Worm (Caenorhabditis elegans): ENCODE data around the gene T26E4.4.

T26E4.4 gene

ce11 chrV:15792409-15792808 is at the start of gene T26E4.4:
Gene T26E4.4 (minus strand): TSS chrV:15792509.
- TF ChIP-seq skn-1 (tag; optimal IDR thresholded peaks at IDR 0.05) = no peak
- no peak for TF ChIP-seq ztf-4 (tag; optimal IDR thresholded peaks at IDR 0.05)
- TF ChIP-seq nhr-129 (tag; optimal IDR thresholded peaks at IDR 0.05) = no peak
- TF ChIP-seq R02D3.7 (tag; optimal IDR thresholded peaks at IDR 0.05) = no peak
- TF ChIP-seq nhr-6 (tag; optimal IDR thresholded peaks at IDR 0.05) = no peak
- no peak for TF ChIP-seq unc-39 (tag; optimal IDR thresholded peaks at IDR 0.05)
- TF ChIP-seq lsy-2 (tag; optimal IDR thresholded peaks at IDR 0.05) = no peak
- no peak for TF ChIP-seq aly-2 (tag; optimal IDR thresholded peaks at IDR 0.05)
- TF ChIP-seq unc-55 (GFP tag; optimal IDR thresholded peaks at IDR 0.05) = no peak
- TF ChIP-seq lin-39 (tag; optimal IDR thresholded peaks at IDR 0.05) = no peak
- no peak for TF ChIP-seq egl-27 (tag; optimal IDR thresholded peaks at IDR 0.05)
- TF ChIP-seq C34F6.9 (tag; optimal IDR thresholded peaks at IDR 0.05) = no peak
- no peak for TF ChIP-seq nhr-25 (tag; optimal IDR thresholded peaks at IDR 0.05)
- TF ChIP-seq elt-3 (tag; optimal IDR thresholded peaks at IDR 0.05) = no peak
- TF ChIP-seq ztf-11 (tag; optimal IDR thresholded peaks at IDR 0.05) = no peak
- TF ChIP-seq lin-11 (tag; optimal IDR thresholded peaks at IDR 0.05) = no peak
- TF ChIP-seq zag-1 (tag; optimal IDR thresholded peaks at IDR 0.05) = no peak
- no peak for TF ChIP-seq ama-1 (optimal IDR thresholded peaks at IDR 0.05)
- no peak for TF ChIP-seq nhr-237 (tag; optimal IDR thresholded peaks at IDR 0.05)
- TF ChIP-seq nhr-77 (tag; optimal IDR thresholded peaks at IDR 0.05) = no peak

ce11 chrV:15841095-15841494 is 48.8 kb upstream of the T26E4.4 start, which contains the start of gene srh-149:
Gene srh-149 (minus strand): TSS chrV:15841195.
- TF ChIP-seq C34F6.9 (tag; optimal IDR thresholded peaks at IDR 0.05) (no peak), snpc-4 (tag; optimal IDR thresholded peaks at IDR 0.05) (no peak), ztf-1 (GFP tag; conservative IDR thresholded peaks at IDR 0.05) (no peak), nhr-10 (tag; optimal IDR thresholded peaks at IDR 0.05) (no peak), nhr-77 (tag; optimal IDR thresholded peaks at IDR 0.05) (no peak), egl-27 (tag; optimal IDR thresholded peaks at IDR 0.05) (no peak), alr-1 (tag; optimal IDR thresholded peaks at IDR 0.05) (no peak), nhr-23 (tag; optimal IDR thresholded peaks at IDR 0.05) (no peak), zag-1 (tag; optimal IDR thresholded peaks at IDR 0.05) (no peak), ZK546.5 (tag; optimal IDR thresholded peaks at IDR 0.05) (no peak)

- TF ChIP-seq elt-3 (tag; optimal IDR thresholded peaks at IDR 0.05) = no peak
- TF ChIP-seq unc-55 (GFP tag; optimal IDR thresholded peaks at IDR 0.05) = no peak
- TF ChIP-seq ztf-1 (GFP tag; conservative IDR thresholded peaks at IDR 0.05) = no peak
- no peak for TF ChIP-seq unc-39 (tag; optimal IDR thresholded peaks at IDR 0.05)
- TF ChIP-seq ztf-11 (tag; optimal IDR thresholded peaks at IDR 0.05) = no peak
- no peak for TF ChIP-seq sma-3 (GFP tag; optimal IDR thresholded peaks at IDR 0.05)
Observed at ce11 chrV:15833622-15834021, 41.3 kb upstream of the T26E4.4 start, which contains the start of gene srbc-54. Gene srbc-54 (minus strand): TSS chrV:15833722.

- no peak for TF ChIP-seq mbf-1 (tag; optimal IDR thresholded peaks at IDR 0.05)
- TF ChIP-seq snpc-4 (tag; optimal IDR thresholded peaks at IDR 0.05) = no peak
- no peak for TF ChIP-seq mdl-1 (tag; optimal IDR thresholded peaks at IDR 0.05)
- TF ChIP-seq nhr-23 (tag; optimal IDR thresholded peaks at IDR 0.05) = no peak
- TF ChIP-seq dmd-4 (tag; optimal IDR thresholded peaks at IDR 0.05) = no peak
- no peak for TF ChIP-seq elt-1 (tag; optimal IDR thresholded peaks at IDR 0.05)
- no peak for TF ChIP-seq R02D3.7 (tag; optimal IDR thresholded peaks at IDR 0.05)
Observed at ce11 chrV:15831586-15831985, 39.3 kb upstream of the T26E4.4 start, which contains the start of gene srbc-56. Gene srbc-56 (minus strand): TSS chrV:15831686.

- TF ChIP-seq nhr-21 (tag; optimal IDR thresholded peaks at IDR 0.05) (no peak), mdl-1 (tag; optimal IDR thresholded peaks at IDR 0.05) (no peak), ztf-4 (tag; optimal IDR thresholded peaks at IDR 0.05) (no peak), gmeb-1 (tag; optimal IDR thresholded peaks at IDR 0.05) (no peak), sem-4 (tag; optimal IDR thresholded peaks at IDR 0.05) (no peak), lsy-2 (tag; optimal IDR thresholded peaks at IDR 0.05) (no peak)
Observed at ce11 chrV:15829907-15830306, 37.6 kb upstream of the T26E4.4 start, which contains the start of gene srbc-55. Gene srbc-55 (minus strand): TSS chrV:15830007.

ce11 chrV:15826110-15826509 is 33.8 kb upstream of the T26E4.4 start, which contains the start of gene srbc-51:
Gene srbc-51 (plus strand): TSS chrV:15826410.
- TF ChIP-seq nhr-11 (tag; optimal IDR thresholded peaks at IDR 0.05) = no peak
- no peak for TF ChIP-seq mdl-1 (tag; optimal IDR thresholded peaks at IDR 0.05)
- no peak for TF ChIP-seq lin-39 (tag; optimal IDR thresholded peaks at IDR 0.05)
- no peak for TF ChIP-seq Y55F3AM.14 (GFP tag; optimal IDR thresholded peaks at IDR 0.05)
- no peak for TF ChIP-seq nhr-6 (tag; optimal IDR thresholded peaks at IDR 0.05)
- TF ChIP-seq ztf-4 (tag; optimal IDR thresholded peaks at IDR 0.05) = no peak
- TF ChIP-seq lsy-2 (tag; optimal IDR thresholded peaks at IDR 0.05) = no peak
- TF ChIP-seq peb-1 (tag; optimal IDR thresholded peaks at IDR 0.05) = no peak
- no peak for TF ChIP-seq nhr-12 (tag; optimal IDR thresholded peaks at IDR 0.05)
- no peak for TF ChIP-seq ztf-11 (tag; optimal IDR thresholded peaks at IDR 0.05)
- TF ChIP-seq nhr-21 (tag; optimal IDR thresholded peaks at IDR 0.05) = no peak
- no peak for TF ChIP-seq ZK546.5 (tag; optimal IDR thresholded peaks at IDR 0.05)
- no peak for TF ChIP-seq sma-3 (GFP tag; optimal IDR thresholded peaks at IDR 0.05)
- no peak for TF ChIP-seq aly-2 (tag; optimal IDR thresholded peaks at IDR 0.05)

All from whole organism, L2 larva.